Worm (Caenorhabditis elegans) whole organism, dauer: ENCODE data around the gene rab-37.
"Not testable (repeated sequence)": the region's sequence is repeated elsewhere in the genome, so short reads cannot be mapped to it uniquely, and the experiment has no call there.

Experiments
- unc-62 ChIP-seq: sonication (generic microtip); optimal IDR thresholded peaks from 2 replicates; lab custom pipeline; 2017; ENCODE audit warnings: missing biosample characterization, missing genetic modification reagents, missing genetic modification characterization

Gene rab-37

ce11 chrX:4248949-4249348 lies 13.3 kb upstream of the rab-37 start, which contains the start of gene hlh-13:
TSS of gene hlh-13 (plus strand) at chrX:4249249.
- TF ChIP-seq unc-62 = no peak

- no peak for TF ChIP-seq unc-62
Observed at ce11 chrX:4248417-4248816, 12.8 kb upstream of the rab-37 start.

DNA sequence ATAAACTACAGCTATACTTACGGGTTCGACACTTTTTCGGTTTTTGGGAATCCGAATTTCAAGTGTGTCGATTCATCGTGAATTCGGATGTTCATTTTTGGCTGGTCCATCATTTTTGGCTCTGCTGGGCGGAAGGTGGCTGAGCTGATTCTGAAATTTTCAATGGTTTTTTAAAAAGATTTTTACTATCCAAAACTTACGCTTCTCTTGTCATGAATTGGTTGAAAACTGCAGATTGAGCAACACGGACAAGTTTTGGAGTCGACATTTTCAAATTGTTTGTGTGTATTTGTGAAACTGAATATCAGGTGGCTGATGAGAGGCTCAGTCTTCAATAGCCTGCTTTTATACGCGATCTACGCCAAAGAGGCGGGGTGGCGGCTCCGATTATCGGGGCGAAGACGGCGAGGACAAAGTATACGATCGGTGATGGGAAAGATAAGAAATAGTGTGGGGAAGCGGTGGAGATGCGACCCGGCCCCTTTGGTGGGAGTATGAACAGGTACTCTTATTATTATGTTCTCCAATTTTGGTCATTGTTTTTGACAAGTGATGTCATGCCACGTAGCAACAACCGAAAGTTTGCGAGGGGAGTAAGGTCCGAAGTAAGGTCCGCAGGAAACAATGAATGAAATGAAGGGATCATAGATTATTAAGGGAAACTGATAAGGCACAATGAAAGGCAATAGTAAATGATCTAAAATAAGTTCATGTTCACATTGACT lies 11.4 kb upstream of the rab-37 start, which contains the start of gene F48D6.4:
Gene F48D6.4 (minus strand): TSS at position 346 of the 725 bp plus-strand sequence.
- TF ChIP-seq unc-62 = no peak

DNA sequence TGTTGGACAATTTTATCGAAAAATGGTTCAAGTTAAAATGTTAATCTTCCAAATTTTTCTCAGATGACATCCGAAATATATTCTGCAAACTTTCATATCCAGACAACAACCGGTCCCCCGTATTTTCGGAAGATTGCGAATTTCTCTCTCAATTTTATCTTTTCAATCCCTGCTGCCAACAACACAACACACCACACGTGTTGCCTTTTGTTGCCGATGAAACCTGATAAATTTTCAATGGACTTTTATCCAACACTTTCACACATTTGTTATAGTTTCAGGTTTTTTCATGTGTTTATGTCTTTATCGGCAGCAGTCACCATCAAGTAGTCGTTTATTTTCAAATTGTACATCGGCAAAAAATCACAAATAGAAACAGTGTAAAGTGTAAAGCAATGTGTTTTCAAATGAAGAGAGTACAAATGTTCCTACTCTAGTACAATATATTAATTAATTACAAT lies 10.6 kb upstream of the rab-37 start:
- no peak for TF ChIP-seq unc-62

ce11 chrX:4245124-4245523 lies 9.5 kb upstream of the rab-37 start:
- no peak for TF ChIP-seq unc-62

DNA sequence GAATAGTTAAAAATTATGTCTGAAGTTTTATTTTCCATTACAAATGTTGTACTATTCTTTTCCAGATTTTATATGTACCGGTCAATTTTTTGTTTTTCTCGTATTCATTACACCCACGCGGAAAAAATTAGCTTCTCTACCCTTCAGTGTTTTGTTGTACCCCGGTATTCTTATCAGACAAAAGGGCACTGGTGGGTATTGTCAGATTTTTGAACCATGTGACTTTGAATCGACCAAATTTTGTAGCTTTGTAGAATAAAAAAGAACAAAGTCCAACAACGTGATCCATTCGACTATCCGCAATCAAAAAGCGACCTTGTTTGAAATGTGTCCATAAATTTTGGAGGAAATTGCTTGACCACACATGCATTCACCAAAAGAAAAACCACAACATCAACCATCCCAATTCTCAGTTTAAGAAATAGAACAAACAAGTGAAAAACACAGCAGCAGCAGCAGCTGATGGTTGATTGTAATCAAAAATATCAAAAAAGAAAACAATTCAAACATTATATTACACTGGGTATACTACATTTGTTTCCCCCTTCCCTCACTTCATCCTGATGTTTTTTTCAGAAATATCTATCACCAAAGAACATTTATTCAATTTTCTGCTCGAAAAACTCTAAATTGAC lies 9.0 kb upstream of the rab-37 start:
- TF ChIP-seq unc-62 = no peak

DNA sequence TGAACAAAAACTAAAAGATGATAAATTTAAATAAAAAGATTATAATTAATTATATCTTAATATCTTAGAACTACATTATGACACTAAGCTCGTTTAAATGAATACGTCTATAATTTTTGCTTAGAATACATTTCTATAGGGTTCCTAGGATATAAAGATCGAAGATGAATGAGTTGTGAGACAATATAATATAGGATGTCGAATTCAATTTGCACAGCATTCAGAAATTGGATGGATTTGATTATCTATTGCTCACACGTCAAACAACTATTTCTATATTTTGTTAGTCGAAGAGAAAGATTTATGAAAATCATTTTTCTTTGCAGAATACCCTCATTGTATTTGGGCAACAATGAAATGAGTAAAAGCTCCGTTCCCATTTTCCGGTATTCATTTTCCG lies 3.3 kb upstream of the rab-37 start:
- TF ChIP-seq unc-62 = no peak

DNA sequence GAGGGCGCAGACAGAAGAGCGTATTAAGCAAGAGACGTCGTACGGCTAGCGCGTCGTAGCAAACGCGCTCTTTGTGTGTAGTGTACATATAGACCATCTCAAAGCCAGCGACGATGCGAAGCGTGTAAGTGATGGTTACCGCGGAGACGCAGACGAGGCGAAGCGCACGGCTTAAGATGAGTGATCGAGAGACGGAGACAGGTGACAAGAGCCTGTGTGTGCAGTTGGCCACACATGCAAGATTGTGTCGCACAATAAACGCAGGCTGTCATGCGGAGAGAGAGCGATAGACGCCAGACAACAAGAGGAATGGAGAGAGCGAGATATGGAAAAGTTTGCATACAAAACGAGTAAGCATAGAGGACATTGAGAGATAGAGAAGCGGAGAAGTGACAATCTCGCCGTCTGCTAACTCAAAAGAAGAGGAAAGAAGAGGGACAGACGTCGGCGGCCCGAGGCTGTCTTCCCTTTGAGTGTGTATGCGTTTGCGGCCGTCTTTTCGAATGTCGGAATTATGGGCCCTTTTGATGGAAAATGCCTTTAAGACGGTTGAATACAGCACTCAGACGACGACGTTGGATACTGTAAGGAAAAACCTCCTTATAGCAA lies 12.8 kb downstream of the rab-37 start:
- no peak for TF ChIP-seq unc-62

DNA sequence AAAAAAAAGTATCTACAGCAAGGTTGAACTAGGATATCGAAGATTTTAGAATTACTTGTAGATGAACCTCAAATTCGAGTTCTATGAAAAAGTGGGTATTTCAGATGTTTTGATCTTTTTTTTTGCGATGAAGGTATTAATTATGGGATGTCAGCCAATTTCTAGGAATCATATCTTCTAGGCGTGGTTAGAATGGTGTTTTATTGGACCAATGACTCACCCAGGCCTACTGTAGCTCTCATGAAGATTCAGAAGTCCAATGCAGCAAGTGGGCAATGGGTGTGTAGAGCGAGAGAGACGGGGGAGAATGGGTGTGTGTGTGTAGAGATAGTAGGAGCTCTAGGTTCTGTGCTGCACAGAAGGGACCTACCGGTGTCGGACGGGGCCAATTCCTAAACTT lies 13.5 kb downstream of the rab-37 start:
- no peak for TF ChIP-seq unc-62

ce11 chrX:4219487-4219886 lies 16.2 kb downstream of the rab-37 start:
- no peak for TF ChIP-seq unc-62

ce11 chrX:4218174-4218573 lies 17.5 kb downstream of the rab-37 start, which contains the start of gene W01H2.2:
TSS of gene W01H2.2 (minus strand) at chrX:4218458.
- no peak for TF ChIP-seq unc-62

DNA sequence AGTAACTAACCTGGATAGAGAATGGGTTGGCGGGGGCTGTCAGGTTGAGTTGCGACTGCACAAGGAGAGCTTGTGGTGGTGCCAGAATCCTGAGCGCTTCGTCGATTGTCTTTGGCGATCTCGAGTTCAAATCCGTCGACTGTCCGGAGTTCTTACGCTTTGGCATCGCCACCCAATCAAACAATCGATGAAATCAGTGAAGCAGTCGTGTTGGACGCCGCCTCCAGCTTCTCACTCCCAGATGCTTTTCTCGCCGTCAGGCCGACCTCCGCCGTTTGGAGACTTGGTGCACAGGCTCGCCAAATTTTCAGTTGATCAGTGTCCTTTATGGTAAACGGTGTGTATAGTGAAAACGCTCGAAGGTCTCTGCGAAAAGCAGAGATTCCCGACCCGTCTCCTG lies 18.8 kb downstream of the rab-37 start, which contains the start of the genes F20B6.10 and hpk-1:
Gene F20B6.10 (minus strand): TSS at position 303 of the 400 bp plus-strand sequence.
Gene hpk-1 (minus strand): TSS at position 397 of the 400 bp plus-strand sequence.
- TF ChIP-seq unc-62 = no peak

- no peak for TF ChIP-seq unc-62
Observed at ce11 chrX:4215500-4216107, 20.0 kb downstream of the rab-37 start.

DNA sequence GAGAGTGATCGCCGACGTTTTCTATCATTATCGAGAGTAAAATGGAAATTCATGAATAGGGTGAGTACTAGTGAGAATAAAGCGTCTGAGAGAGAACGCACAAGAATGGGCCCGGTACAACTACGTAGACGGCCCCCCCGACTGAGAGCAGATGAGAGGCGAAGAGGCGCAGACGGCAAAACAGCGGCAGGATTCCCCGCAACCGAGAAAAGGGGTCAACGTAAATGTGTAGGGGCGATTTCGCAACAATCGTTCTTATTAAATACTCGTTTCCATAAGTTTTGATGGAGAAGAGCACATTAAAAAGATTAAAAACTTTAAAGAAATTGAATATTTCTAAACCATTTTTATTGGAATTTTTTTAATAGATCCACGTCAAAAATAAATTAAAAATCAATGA lies 21.0 kb downstream of the rab-37 start:
- TF ChIP-seq unc-62 = no peak

- TF ChIP-seq unc-62 = peak; percentile 62
Observed at ce11 chrX:4209131-4209530, 26.5 kb downstream of the rab-37 start.

- TF ChIP-seq unc-62 = no peak
Observed at ce11 chrX:4208495-4208894, 27.2 kb downstream of the rab-37 start.

ce11 chrX:4207385-4207784 lies 28.3 kb downstream of the rab-37 start, which contains the start of gene F20B6.9:
TSS of gene F20B6.9 (minus strand) at chrX:4207485.
- TF ChIP-seq unc-62 = not testable (repeated sequence)
